Worm (Caenorhabditis elegans): Measurements from ENCODE around the gene K02F6.3.

Gene K02F6.3

ce11 chrII:2545925-2546324, at the start of gene K02F6.3:
Gene K02F6.3 (plus strand): TSS chrII:2546225.
- TF ChIP-seq gmeb-2 (tag; optimal IDR thresholded peaks at IDR 0.05) (no peak), K02D7.2 (tag; optimal IDR thresholded peaks at IDR 0.05) (no peak), unc-42 (tag; optimal IDR thresholded peaks at IDR 0.05) (no peak), pros-1 (tag; optimal IDR thresholded peaks at IDR 0.05) (no peak), eyg-1 (tag; optimal IDR thresholded peaks at IDR 0.05) (no peak), ceh-30 (tag; optimal IDR thresholded peaks at IDR 0.05) (no peak), ceh-48 (tag; optimal IDR thresholded peaks at IDR 0.05) (no peak), ceh-19 (GFP tag; optimal IDR thresholded peaks at IDR 0.05) (no peak), ceh-2 (tag; optimal IDR thresholded peaks at IDR 0.05) (no peak), ceh-14 (tag; optimal IDR thresholded peaks at IDR 0.05) (no peak), lin-11 (tag; optimal IDR thresholded peaks at IDR 0.05) (no peak), K09A11.1 (tag; optimal IDR thresholded peaks at IDR 0.05; ENCODE audit: insufficient read depth) (no peak), nfya-1 (tag; optimal IDR thresholded peaks at IDR 0.05) (no peak), ceh-34 (tag; optimal IDR thresholded peaks at IDR 0.05) (no peak), nhr-232 (tag; optimal IDR thresholded peaks at IDR 0.05) (no peak), sox-4 (tag; optimal IDR thresholded peaks at IDR 0.05) (no peak), elt-4 (tag; optimal IDR thresholded peaks at IDR 0.05) (no peak), hlh-15 (tag; optimal IDR thresholded peaks at IDR 0.05) (no peak)

ce11 chrII:2503703-2504430, 42.2 kb upstream of the K02F6.3 start:
- TF ChIP-seq gmeb-2 (tag; optimal IDR thresholded peaks at IDR 0.05) (no peak), elt-2 (tag; optimal IDR thresholded peaks at IDR 0.05) (peak; percentile 84), ceh-34 (tag; optimal IDR thresholded peaks at IDR 0.05) (no peak)

ce11 chrII:2504431-2504928, 41.5 kb upstream of the K02F6.3 start, which contains the start of gene gbas-1:
Gene gbas-1 (plus strand): TSS chrII:2504878.
- no peak for TF ChIP-seq ceh-2 (tag; optimal IDR thresholded peaks at IDR 0.05)
- no peak for TF ChIP-seq pqm-1 (tag; optimal IDR thresholded peaks at IDR 0.05)
- TF ChIP-seq ceh-22 (tag; optimal IDR thresholded peaks at IDR 0.05), result no peak
- TF ChIP-seq K09A11.1 (tag; optimal IDR thresholded peaks at IDR 0.05; ENCODE audit: insufficient read depth), result no peak
- TF ChIP-seq nfya-1 (tag; optimal IDR thresholded peaks at IDR 0.05), result peak; percentile 16
- no peak for TF ChIP-seq pha-4 (tag; optimal IDR thresholded peaks at IDR 0.05)
- no peak for TF ChIP-seq ref-2 (tag; optimal IDR thresholded peaks at IDR 0.05)

- TF ChIP-seq pat-9 (tag; optimal IDR thresholded peaks at IDR 0.05) (no peak), ceh-24 (tag; optimal IDR thresholded peaks at IDR 0.05) (no peak)
Measured at ce11 chrII:2518487-2518886, 27.5 kb upstream of the K02F6.3 start.

- no peak for TF ChIP-seq ceh-22 (tag; optimal IDR thresholded peaks at IDR 0.05)
- TF ChIP-seq pha-4 (tag; optimal IDR thresholded peaks at IDR 0.05), result no peak
- TF ChIP-seq nfya-1 (tag; optimal IDR thresholded peaks at IDR 0.05), result no peak
- TF ChIP-seq sdc-2 (tag; optimal IDR thresholded peaks at IDR 0.05), result no peak
- no peak for TF ChIP-seq npax-4 (tag; optimal IDR thresholded peaks at IDR 0.05)
Measured at ce11 chrII:2521960-2522359, 24.1 kb upstream of the K02F6.3 start, which contains the start of gene bath-13. Gene bath-13 (minus strand): TSS chrII:2522060.

ce11 chrII:2525652-2526051, 20.4 kb upstream of the K02F6.3 start:
- TF ChIP-seq ceh-2 (tag; optimal IDR thresholded peaks at IDR 0.05) (no peak), dve-1 (tag; optimal IDR thresholded peaks at IDR 0.05) (peak; percentile 100)

- TF ChIP-seq pqm-1 (tag; optimal IDR thresholded peaks at IDR 0.05) (no peak), dve-1 (tag; optimal IDR thresholded peaks at IDR 0.05) (peak; percentile 69)
Measured at ce11 chrII:2526887-2527286, 19.1 kb upstream of the K02F6.3 start.
